Worm (Caenorhabditis elegans) whole organism, L3 larva: ENCODE results near the gene rrc-1.

Source experiments
- R02D3.7 ChIP-seq: fragments of 150-350 bp; optimal IDR thresholded peaks from 2 replicates; lab custom pipeline; 2014; ENCODE audit warnings: missing biosample characterization, missing genetic modification characterization
- ZK546.5 ChIP-seq: sonication (generic microtip); optimal IDR thresholded peaks from 2 replicates; lab custom pipeline; 2017; ENCODE audit warnings: missing biosample characterization, missing genetic modification characterization
- ceh-16 ChIP-seq: sonication (generic microtip); optimal IDR thresholded peaks from 2 replicates; lab custom pipeline; 2017; ENCODE audit warnings: missing biosample characterization, missing genetic modification characterization
- ceh-28 ChIP-seq: fragments of 150-350 bp; optimal IDR thresholded peaks from 2 replicates; lab custom pipeline; 2014; ENCODE audit warnings: missing biosample characterization, missing genetic modification reagents, missing genetic modification characterization
- ceh-82 ChIP-seq: fragments of 150-350 bp; optimal IDR thresholded peaks from 2 replicates; lab custom pipeline; 2014; ENCODE audit warnings: missing biosample characterization, missing genetic modification characterization
- ceh-9 ChIP-seq: sonication (generic microtip); optimal IDR thresholded peaks from 2 replicates; lab custom pipeline; 2018; ENCODE audit warnings: missing biosample characterization, missing genetic modification characterization
- daf-12 ChIP-seq: fragments of 150-350 bp; optimal IDR thresholded peaks from 2 replicates; lab custom pipeline; 2014; ENCODE audit warnings: missing biosample characterization, missing genetic modification reagents, missing genetic modification characterization
- egl-27 ChIP-seq: sonication (generic microtip); optimal IDR thresholded peaks from 4 replicates; lab custom pipeline; 2017; ENCODE audit warnings: missing biosample characterization, missing genetic modification reagents, missing genetic modification characterization
- egl-5 ChIP-seq: fragments of 150-350 bp; optimal IDR thresholded peaks from 2 replicates; lab custom pipeline; 2017; ENCODE audit warnings: missing biosample characterization, missing genetic modification reagents, missing genetic modification characterization, inconsistent platforms
- elt-1 ChIP-seq: fragments of 150-350 bp; optimal IDR thresholded peaks from 2 replicates; lab custom pipeline; 2014; ENCODE audit warnings: missing biosample characterization, missing genetic modification characterization
- elt-2 ChIP-seq: sonication (generic microtip); optimal IDR thresholded peaks from 2 replicates; lab custom pipeline; 2016; ENCODE audit warnings: missing genetic modification reagents, mild to moderate bottlenecking, missing genetic modification characterization, missing compliant biosample characterization
- eor-1 ChIP-seq, 2 experiments: fragments of 150-350 bp; optimal IDR thresholded peaks; 2 replicates each; lab custom pipeline; 2014 to 2018; ENCODE audit warnings: missing biosample characterization in 2 of 2, missing genetic modification characterization in 2 of 2
- fkh-10 ChIP-seq: sonication (generic microtip); optimal IDR thresholded peaks from 2 replicates; lab custom pipeline; 2017; ENCODE audit warnings: missing biosample characterization, missing genetic modification reagents, missing genetic modification characterization
- fkh-2 ChIP-seq: fragments of 150-350 bp; optimal IDR thresholded peaks from 2 replicates; lab custom pipeline; 2014; ENCODE audit warnings: missing biosample characterization, missing genetic modification reagents, missing genetic modification characterization
- fos-1 ChIP-seq: fragments of 150-350 bp; optimal IDR thresholded peaks from 2 replicates; lab custom pipeline; 2014; ENCODE audit warnings: missing biosample characterization, missing genetic modification characterization
- jun-1 ChIP-seq: fragments of 150-350 bp; optimal IDR thresholded peaks from 2 replicates; lab custom pipeline; 2014; ENCODE audit warnings: missing biosample characterization, missing genetic modification reagents, missing genetic modification characterization
- lin-15B ChIP-seq: fragments of 150-350 bp; optimal IDR thresholded peaks from 2 replicates; lab custom pipeline; 2014; ENCODE audit warnings: missing biosample characterization, missing genetic modification characterization
- lin-39 ChIP-seq: fragments of 150-350 bp; optimal IDR thresholded peaks from 2 replicates; lab custom pipeline; 2018; ENCODE audit warnings: missing biosample characterization, missing genetic modification reagents, missing genetic modification characterization
- lsy-12 ChIP-seq: sonication (generic microtip); optimal IDR thresholded peaks from 2 replicates; lab custom pipeline; 2016; ENCODE audit warnings: mild to moderate bottlenecking, missing genetic modification characterization, missing compliant biosample characterization
- mdl-1 ChIP-seq: fragments of 150-350 bp; optimal IDR thresholded peaks from 2 replicates; lab custom pipeline; 2014; ENCODE audit warnings: missing biosample characterization, missing genetic modification characterization
- nfya-1 ChIP-seq: sonication (generic microtip); optimal IDR thresholded peaks from 2 replicates; lab custom pipeline; 2017; ENCODE audit warnings: missing genetic modification characterization, mild to moderate bottlenecking, missing compliant biosample characterization, antibody characterized with exemption, moderate library complexity; ENCODE audit not compliant: insufficient read depth
- nhr-11 ChIP-seq: fragments of 150-350 bp; optimal IDR thresholded peaks from 2 replicates; lab custom pipeline; 2014; ENCODE audit warnings: missing biosample characterization, missing genetic modification characterization
- nhr-12 ChIP-seq: fragments of 150-350 bp; optimal IDR thresholded peaks from 2 replicates; lab custom pipeline; 2014; ENCODE audit warnings: missing biosample characterization, missing genetic modification characterization
- nhr-23 ChIP-seq: fragments of 150-350 bp; optimal IDR thresholded peaks from 2 replicates; lab custom pipeline; 2014; ENCODE audit warnings: missing biosample characterization, missing genetic modification reagents, missing genetic modification characterization
- nhr-237 ChIP-seq: fragments of 150-350 bp; optimal IDR thresholded peaks from 2 replicates; lab custom pipeline; 2014; ENCODE audit warnings: missing biosample characterization, missing genetic modification characterization
- nhr-25 ChIP-seq: sonication (generic microtip); optimal IDR thresholded peaks from 2 replicates; lab custom pipeline; 2017; ENCODE audit warnings: missing biosample characterization, missing genetic modification characterization
- nhr-67 ChIP-seq: fragments of 150-350 bp; optimal IDR thresholded peaks from 2 replicates; lab custom pipeline; 2014; ENCODE audit warnings: missing biosample characterization, missing genetic modification characterization
- nhr-76 ChIP-seq: fragments of 150-350 bp; sonication (generic microtip); optimal IDR thresholded peaks from 5 replicates; lab custom pipeline; 2014; ENCODE audit warnings: missing biosample characterization, missing genetic modification characterization
- nhr-77 ChIP-seq: fragments of 150-350 bp; optimal IDR thresholded peaks from 2 replicates; lab custom pipeline; 2014; ENCODE audit warnings: missing biosample characterization, missing genetic modification characterization
- pha-4 ChIP-seq: fragments of 150-350 bp; optimal IDR thresholded peaks from 2 replicates; lab custom pipeline; 2014; ENCODE audit warnings: missing biosample characterization, missing genetic modification reagents, missing genetic modification characterization
- sea-2 ChIP-seq: fragments of 150-350 bp; sonication (generic microtip); optimal IDR thresholded peaks from 4 replicates; lab custom pipeline; 2014; ENCODE audit warnings: missing biosample characterization, missing genetic modification reagents, missing genetic modification characterization
- tbx-2 ChIP-seq: sonication (generic microtip); optimal IDR thresholded peaks from 2 replicates; lab custom pipeline; 2016; ENCODE audit warnings: mild to moderate bottlenecking, missing genetic modification characterization, missing compliant biosample characterization
- unc-39 ChIP-seq: sonication (generic microtip); optimal IDR thresholded peaks from 4 replicates; lab custom pipeline; 2017; ENCODE audit warnings: missing biosample characterization, missing genetic modification characterization
- unc-62 ChIP-seq: fragments of 150-350 bp; sonication (generic microtip); optimal IDR thresholded peaks from 4 replicates; lab custom pipeline; 2014; ENCODE audit warnings: missing biosample characterization, missing genetic modification reagents, missing genetic modification characterization
- zag-1 ChIP-seq: fragments of 150-350 bp; optimal IDR thresholded peaks from 2 replicates; lab custom pipeline; 2014; ENCODE audit warnings: missing biosample characterization, missing genetic modification characterization
- ztf-11 ChIP-seq: fragments of 150-350 bp; optimal IDR thresholded peaks from 2 replicates; lab custom pipeline; 2014; ENCODE audit warnings: missing biosample characterization, missing genetic modification characterization

The rrc-1 gene

DNA sequence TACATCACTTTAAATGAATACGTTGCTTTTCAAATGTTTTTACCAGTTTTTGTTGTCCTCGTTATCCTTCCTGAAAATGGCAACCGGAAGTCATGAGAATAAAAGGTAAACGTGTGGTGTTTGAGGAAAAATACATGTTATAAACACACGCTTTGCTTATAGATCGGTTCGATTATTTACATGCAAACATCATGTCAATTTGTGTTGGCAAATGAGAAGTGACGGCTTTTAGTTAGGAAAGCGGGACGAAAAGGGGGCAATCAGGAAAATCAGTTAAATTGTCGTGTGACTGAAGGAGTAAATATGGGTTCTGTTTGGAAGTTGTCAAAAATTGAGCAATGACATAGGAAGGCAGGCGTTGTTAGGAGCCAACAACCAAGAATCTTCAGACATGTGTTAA lies at the start of gene rrc-1:
Gene rrc-1 (minus strand): TSS at position 74 of the 400 bp plus-strand sequence.
- TF ChIP-seq fkh-10 (GFP tag; lab: Kevin White, UChicago) = no peak
- TF ChIP-seq ztf-11 (tag; lab: Kevin White, UChicago) = no peak
- TF ChIP-seq egl-5 (tag; lab: Kevin White, UChicago) = no peak
- no peak for TF ChIP-seq nhr-25
- TF ChIP-seq ceh-28 (tag; lab: Kevin White, UChicago) = no peak
- no peak for TF ChIP-seq lin-39 (tag; lab: Kevin White, UChicago)
- TF ChIP-seq daf-12 = no peak
- TF ChIP-seq nhr-77 (tag; lab: Kevin White, UChicago) = no peak
- no peak for TF ChIP-seq nhr-12 (tag; lab: Kevin White, UChicago)
- TF ChIP-seq R02D3.7 (tag; lab: Kevin White, UChicago) = no peak
- TF ChIP-seq zag-1 = no peak

ce11 chrX:9877117-9877516 lies 46.0 kb upstream of the rrc-1 start, which contains the start of gene R07B1.9:
TSS of gene R07B1.9 (plus strand) at chrX:9877417.
- TF ChIP-seq ceh-28 (tag; lab: Kevin White, UChicago) (no peak), pha-4 (no peak), ceh-16 (no peak), nhr-237 (tag; lab: Kevin White, UChicago) (no peak), unc-39 (tag; lab: Kevin White, UChicago) (no peak), egl-27 (no peak)

- TF ChIP-seq nhr-11 (tag; lab: Kevin White, UChicago) (no peak), unc-62 (GFP tag; lab: Kevin White, UChicago) (no peak), fos-1 (no peak)
These were observed 41.5 kb upstream of the rrc-1 start, which contains the start of gene R07B1.8 for ce11 chrX:9872554-9872953. TSS of gene R07B1.8 (minus strand) at chrX:9872654.

- TF ChIP-seq fkh-2 (tag; lab: Kevin White, UChicago) = no peak
- TF ChIP-seq R02D3.7 (tag; lab: Kevin White, UChicago) = no peak
- TF ChIP-seq nhr-11 (tag; lab: Kevin White, UChicago) = no peak
- TF ChIP-seq ceh-28 (tag; lab: Kevin White, UChicago) = no peak
- no peak for TF ChIP-seq mdl-1 (tag; lab: Kevin White, UChicago)
- TF ChIP-seq nhr-23 (tag; lab: Kevin White, UChicago) = no peak
- no peak for TF ChIP-seq eor-1 (tag; optimal IDR thresholded peaks at IDR 0.05; lab: Kevin White, UChicago)
- TF ChIP-seq ceh-82 (tag; lab: Kevin White, UChicago) = no peak
- TF ChIP-seq ceh-9 (tag; lab: Kevin White, UChicago) = no peak
- TF ChIP-seq zag-1 = no peak
- no peak for TF ChIP-seq egl-27
- no peak for TF ChIP-seq ceh-16
- no peak for TF ChIP-seq tbx-2 (tag; lab: Kevin White, UChicago)
- TF ChIP-seq lsy-12 (tag; lab: Kevin White, UChicago) = no peak
These were observed 38.4 kb upstream of the rrc-1 start, which contains the start of gene R07B1.13 for ce11 chrX:9869522-9869921. TSS of gene R07B1.13 (plus strand) at chrX:9869822.

DNA sequence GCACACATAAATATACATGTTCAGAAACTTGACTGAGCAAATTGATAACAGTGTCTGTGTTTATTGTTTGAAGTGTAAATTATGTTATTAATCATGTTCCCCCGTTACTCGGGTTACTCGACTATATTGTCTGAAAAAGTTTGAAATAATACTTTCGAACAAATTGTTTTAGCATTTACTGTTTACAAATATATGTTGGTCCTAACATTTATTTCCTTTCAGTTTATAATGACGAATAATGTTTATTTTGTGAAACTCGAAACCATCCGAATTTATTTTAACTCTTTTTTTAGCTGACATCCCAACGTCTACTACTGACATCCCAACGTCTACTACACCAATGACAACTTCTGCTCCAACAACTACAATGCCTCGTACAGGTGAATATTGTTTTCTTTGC lies 37.7 kb upstream of the rrc-1 start, which contains the start of gene R07B1.7:
Gene R07B1.7 (plus strand): TSS at position 301 of the 400 bp plus-strand sequence.
- TF ChIP-seq lsy-12 (tag; lab: Kevin White, UChicago) (no peak), lin-15B (tag; lab: Kevin White, UChicago) (no peak), ZK546.5 (tag; lab: Kevin White, UChicago) (no peak), ceh-28 (tag; lab: Kevin White, UChicago) (no peak), fkh-10 (GFP tag; lab: Kevin White, UChicago) (no peak), jun-1 (tag; lab: Kevin White, UChicago) (no peak), pha-4 (no peak), nhr-67 (tag; lab: Kevin White, UChicago) (no peak), ceh-16 (no peak), unc-39 (tag; lab: Kevin White, UChicago) (no peak), elt-1 (tag; lab: Kevin White, UChicago) (no peak), elt-2 (tag; lab: Kevin White, UChicago) (no peak)
- TF ChIP-seq, all 47 proteins: peak for 0

DNA sequence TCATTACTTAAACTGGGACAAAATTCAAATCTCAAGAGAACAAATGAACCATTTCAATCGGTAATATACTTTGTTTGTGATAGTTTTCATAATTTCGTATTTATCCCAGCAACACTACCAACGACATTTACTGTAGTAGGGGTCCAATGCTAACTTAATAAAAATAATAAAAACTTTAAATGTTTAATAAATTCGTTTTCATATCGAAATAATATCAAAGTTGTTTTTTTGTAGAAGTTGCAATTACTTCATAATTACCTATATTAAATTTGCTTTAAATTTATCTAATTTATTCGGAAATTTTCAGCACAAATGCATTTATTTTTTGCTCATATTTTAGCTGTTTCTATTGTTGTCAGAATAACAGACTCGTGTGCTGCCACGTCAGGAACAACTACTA lies 35.3 kb upstream of the rrc-1 start, which contains the start of gene R07B1.6:
Gene R07B1.6 (plus strand): TSS at position 301 of the 400 bp plus-strand sequence.
- TF ChIP-seq nhr-76 = no peak
- TF ChIP-seq eor-1 (tag; optimal IDR thresholded peaks at IDR 0.05; lab: Kevin White, UChicago) = no peak
- TF ChIP-seq unc-39 (tag; lab: Kevin White, UChicago) = no peak
- no peak for TF ChIP-seq nfya-1
- no peak for TF ChIP-seq ceh-82 (tag; lab: Kevin White, UChicago)
- no peak for TF ChIP-seq daf-12
- no peak for TF ChIP-seq sea-2 (GFP tag; lab: Kevin White, UChicago)
- no peak for TF ChIP-seq nhr-11 (tag; lab: Kevin White, UChicago)
- TF ChIP-seq ceh-9 (tag; lab: Kevin White, UChicago) = no peak
- TF ChIP-seq nhr-67 (tag; lab: Kevin White, UChicago) = no peak
- no peak for TF ChIP-seq mdl-1 (tag; lab: Kevin White, UChicago)
- no peak for TF ChIP-seq ceh-28 (tag; lab: Kevin White, UChicago)
